Fruit fly (Drosophila melanogaster) whole organism, prepupa: ENCODE results near the gene CG15130.

Experiments used
- Blimp-1 ChIP-seq: fragments of 200-800 bp; sonication (Bioruptor generic); optimal IDR thresholded peaks from 3 replicates; lab custom pipeline; 2017; ENCODE audit warnings: missing biosample characterization, missing genetic modification characterization, mild to moderate bottlenecking, moderate library complexity, missing genetic modification reagents
- CG10631 ChIP-seq: fragments of 200-800 bp; sonication (Bioruptor generic); optimal IDR thresholded peaks from 2 replicates; lab custom pipeline; 2016; ENCODE audit warnings: missing biosample characterization, missing genetic modification characterization
- CG10669 ChIP-seq: fragments of 200-800 bp; sonication (Bioruptor generic); optimal IDR thresholded peaks from 3 replicates; lab custom pipeline; 2018; ENCODE audit warnings: missing biosample characterization, mild to moderate bottlenecking, missing genetic modification characterization, moderate library complexity
- CG11762 ChIP-seq: fragments of 200-800 bp; sonication (Bioruptor generic); optimal IDR thresholded peaks from 3 replicates; lab custom pipeline; 2016; ENCODE audit warnings: missing biosample characterization, missing genetic modification characterization; ENCODE audit not compliant: insufficient read depth
- CG15336 ChIP-seq: fragments of 200-800 bp; sonication (Bioruptor generic); IDR thresholded peaks from 2 replicates; pipeline ENCODE4 v1.3.6; 2022; ENCODE audit warnings: missing biosample characterization, missing genetic modification characterization
- CG16779 ChIP-seq: fragments of 200-800 bp; sonication (Bioruptor generic); optimal IDR thresholded peaks from 3 replicates; lab custom pipeline; 2017; ENCODE audit warnings: missing biosample characterization, mild to moderate bottlenecking, missing genetic modification characterization
- CG32006 ChIP-seq: fragments of 200-800 bp; sonication (Bioruptor generic); optimal IDR thresholded peaks from 3 replicates; lab custom pipeline; 2017; ENCODE audit warnings: missing biosample characterization, mild to moderate bottlenecking, missing genetic modification characterization
- CG6163 ChIP-seq: fragments of 200-800 bp; sonication (Bioruptor generic); IDR thresholded peaks from 3 replicates; pipeline ENCODE4 v1.3.6; 2022; ENCODE audit warnings: missing biosample characterization, missing genetic modification characterization
- CG6808 ChIP-seq: fragments of 200-800 bp; sonication (Bioruptor generic); optimal IDR thresholded peaks from 3 replicates; lab custom pipeline; 2017; ENCODE audit warnings: missing biosample characterization, missing genetic modification characterization, mild to moderate bottlenecking, moderate library complexity, missing genetic modification reagents
- CG6854 ChIP-seq: fragments of 200-800 bp; sonication (Bioruptor generic); optimal IDR thresholded peaks from 2 replicates; lab custom pipeline; 2017; ENCODE audit warnings: missing biosample characterization, mild to moderate bottlenecking, missing genetic modification characterization
- CG8119 ChIP-seq: fragments of 200-800 bp; sonication (Bioruptor generic); IDR thresholded peaks from 3 replicates; pipeline ENCODE4 v1.3.6; 2022; ENCODE audit warnings: missing biosample characterization, missing genetic modification characterization
- CG9139 ChIP-seq: fragments of 200-800 bp; sonication (Bioruptor generic); optimal IDR thresholded peaks from 3 replicates; lab custom pipeline; 2017; ENCODE audit warnings: missing biosample characterization, mild to moderate bottlenecking, missing genetic modification characterization
- Eip78C ChIP-seq: fragments of 200-800 bp; sonication (Bioruptor generic); peaks from one replicate; lab custom pipeline; 2016; ENCODE audit warnings: missing biosample characterization, missing genetic modification characterization
- Eip93F ChIP-seq: fragments of 200-800 bp; sonication (Bioruptor generic); optimal IDR thresholded peaks from 2 replicates; lab custom pipeline; 2016; ENCODE audit warnings: missing biosample characterization, mild to moderate bottlenecking, missing genetic modification characterization
- Ets96B ChIP-seq: fragments of 200-800 bp; optimal IDR thresholded peaks from 2 replicates; lab custom pipeline; 2019; ENCODE audit warnings: missing biosample characterization, mild to moderate bottlenecking, missing genetic modification characterization, moderate library complexity
- Hr38 ChIP-seq: sonication (Bioruptor generic); optimal IDR thresholded peaks from 2 replicates; lab custom pipeline; 2016; ENCODE audit warnings: missing biosample characterization, missing genetic modification characterization
- Lpt ChIP-seq: fragments of 200-800 bp; sonication (Bioruptor generic); optimal IDR thresholded peaks from 3 replicates; lab custom pipeline; 2016; ENCODE audit warnings: missing biosample characterization, missing genetic modification characterization
- Met ChIP-seq: fragments of 200-800 bp; sonication (Bioruptor generic); optimal IDR thresholded peaks from 3 replicates; lab custom pipeline; 2016; ENCODE audit warnings: missing biosample characterization, missing genetic modification characterization
- OdsH ChIP-seq: fragments of 200-800 bp; sonication (Bioruptor generic); optimal IDR thresholded peaks from 3 replicates; lab custom pipeline; 2016; ENCODE audit warnings: missing biosample characterization, missing genetic modification characterization
- Sox102F ChIP-seq: fragments of 200-800 bp; sonication (Bioruptor generic); optimal IDR thresholded peaks from 2 replicates; lab custom pipeline; 2016; ENCODE audit warnings: missing biosample characterization, mild to moderate bottlenecking, missing genetic modification characterization
- acj6 ChIP-seq: fragments of 200-800 bp; sonication (Bioruptor generic); optimal IDR thresholded peaks from 3 replicates; lab custom pipeline; 2016; ENCODE audit warnings: missing biosample characterization, missing genetic modification characterization
- cyc ChIP-seq: fragments of 200-800 bp; sonication (Bioruptor generic); optimal IDR thresholded peaks from 3 replicates; lab custom pipeline; 2016; ENCODE audit warnings: missing biosample characterization, missing genetic modification characterization
- dac ChIP-seq: fragments of 200-800 bp; sonication (Bioruptor generic); optimal IDR thresholded peaks from 2 replicates; lab custom pipeline; 2017; ENCODE audit warnings: missing biosample characterization, mild to moderate bottlenecking, missing genetic modification characterization
- fd59A ChIP-seq: fragments of 200-800 bp; sonication (Bioruptor generic); optimal IDR thresholded peaks from 2 replicates; lab custom pipeline; 2017; ENCODE audit warnings: missing biosample characterization, mild to moderate bottlenecking, missing genetic modification characterization, missing genetic modification reagents
- fd85E ChIP-seq: fragments of 200-800 bp; sonication (Bioruptor generic); optimal IDR thresholded peaks from 3 replicates; lab custom pipeline; 2016; ENCODE audit warnings: missing biosample characterization, missing genetic modification characterization
- net ChIP-seq: fragments of 200-800 bp; sonication (Bioruptor generic); optimal IDR thresholded peaks from 3 replicates; lab custom pipeline; 2016; ENCODE audit warnings: missing biosample characterization, missing genetic modification characterization
- salr ChIP-seq, 2 experiments: fragments of 200-800 bp; sonication (Bioruptor generic); optimal IDR thresholded peaks; 3 replicates each; lab custom pipeline; 2016 to 2018; ENCODE audit warnings: missing biosample characterization in 2 of 2, missing genetic modification characterization in 2 of 2, mild to moderate bottlenecking in 1 of 2
- spab ChIP-seq: fragments of 200-800 bp; sonication (Bioruptor generic); optimal IDR thresholded peaks from 2 replicates; lab custom pipeline; 2017; ENCODE audit warnings: missing biosample characterization, mild to moderate bottlenecking, missing genetic modification characterization, missing genetic modification reagents
- ss ChIP-seq, 2 experiments: fragments of 200-800 bp; sonication (Bioruptor generic); optimal IDR thresholded peaks; 2 replicates in 1 of 2; 3 replicates in 1 of 2; lab custom pipeline; 2017 to 2018; ENCODE audit warnings: mild to moderate bottlenecking in 2 of 2, missing biosample characterization in 2 of 2, missing genetic modification characterization in 2 of 2, moderate library complexity in 1 of 2

The CG15130 gene

DNA sequence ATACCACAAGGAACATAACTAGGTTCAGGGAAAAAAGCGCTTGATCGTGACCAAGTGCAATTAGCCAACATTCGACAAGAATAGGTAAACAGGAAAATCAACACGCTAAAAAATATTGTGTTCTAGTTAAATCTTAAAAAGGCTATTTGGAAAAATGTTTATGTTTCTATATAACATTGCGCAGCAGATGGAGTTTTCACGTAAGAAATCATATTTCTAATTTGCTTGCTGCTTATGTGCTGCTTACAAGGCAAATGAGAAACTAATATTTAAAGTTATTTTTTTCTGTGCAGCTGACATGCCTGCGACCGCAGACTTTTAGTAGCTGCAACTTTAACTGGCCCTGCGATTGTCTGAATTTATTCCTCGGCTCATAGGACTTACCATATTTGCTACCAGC is 43.1 kb downstream of the CG15130 start (continued):
- TF ChIP-seq ss (GFP tag; optimal IDR thresholded peaks at IDR 0.05; lab: Kevin White, UChicago), result peak; percentile 81 to 98
- TF ChIP-seq Blimp-1 (GFP tag; lab: Kevin White, UChicago), result no peak
- TF ChIP-seq OdsH, result peak; percentile 66
- no peak for TF ChIP-seq Met (GFP tag; lab: Kevin White, UChicago)
- TF ChIP-seq CG32006 (GFP tag; lab: Kevin White, UChicago), result peak; percentile 74
- TF ChIP-seq CG15336 (GFP tag; lab: Robert Waterston, UW), result peak; percentile 61; the same call in 1 of the 2 replicates
- peak; percentile 40 for TF ChIP-seq Lpt
- peak; percentile 79 for TF ChIP-seq CG10669
- no peak for TF ChIP-seq CG6854 (GFP tag; lab: Kevin White, UChicago)
- no peak for TF ChIP-seq Eip93F (GFP tag; lab: Kevin White, UChicago)
- no peak for TF ChIP-seq Hr38 (GFP tag; lab: Kevin White, UChicago)
- no peak for TF ChIP-seq Sox102F (GFP tag; lab: Kevin White, UChicago)
- TF ChIP-seq CG9139 (GFP tag; lab: Kevin White, UChicago), result peak; percentile 27
- peak; percentile 66 for TF ChIP-seq fd59A (GFP tag; lab: Kevin White, UChicago)
- no peak for TF ChIP-seq fd85E (GFP tag; lab: Kevin White, UChicago)
- TF ChIP-seq salr (GFP tag; optimal IDR thresholded peaks at IDR 0.05; lab: Kevin White, UChicago), result peak; percentile 47 to 48
- TF ChIP-seq cyc (GFP tag; lab: Kevin White, UChicago), result no peak
- TF ChIP-seq CG11762 (GFP tag; lab: Kevin White, UChicago), result peak; percentile 28
- TF ChIP-seq CG6808 (GFP tag; lab: Kevin White, UChicago), result peak; percentile 78
- TF ChIP-seq CG8119, result peak; percentile 64
- TF ChIP-seq CG16779 (tag; lab: Kevin White, UChicago), result peak; percentile 52
- TF ChIP-seq spab (GFP tag; lab: Kevin White, UChicago), result peak; percentile 72
- peak; percentile 70 for TF ChIP-seq CG10631 (GFP tag; lab: Kevin White, UChicago)
- TF ChIP-seq acj6 (GFP tag; lab: Kevin White, UChicago), result peak; percentile 56
- TF ChIP-seq Ets96B (tag; lab: Kevin White, UChicago), result peak; percentile 79
- peak; percentile 82 for TF ChIP-seq CG6163 (GFP tag; lab: Robert Waterston, UW)

DNA sequence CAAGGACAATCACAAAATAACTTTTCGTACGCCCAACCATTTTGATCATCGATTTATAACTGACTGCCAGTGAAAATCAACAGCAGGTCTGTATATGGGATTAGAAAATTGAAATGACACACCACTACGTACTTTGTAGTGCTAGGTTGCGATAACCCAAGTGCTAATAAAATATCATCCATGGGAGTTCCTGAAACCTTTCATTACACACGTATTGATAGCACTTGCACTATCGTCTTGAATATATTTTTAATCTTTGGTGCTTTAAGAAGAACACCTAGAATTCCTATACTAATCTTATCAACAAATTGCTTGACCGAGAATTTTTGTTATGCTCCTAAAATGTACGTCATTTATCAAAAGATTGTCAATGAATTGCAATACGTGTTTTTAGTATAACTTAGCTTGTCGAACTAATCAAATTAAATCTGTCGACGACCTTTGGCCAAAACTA is 50.4 kb downstream of the CG15130 start, which contains the start of gene Ugt37A1:
TSS of gene Ugt37A1 (minus strand) at position 51 of the 454 bp plus-strand sequence.
- TF ChIP-seq CG9139 (GFP tag; lab: Kevin White, UChicago) (no peak), CG6854 (GFP tag; lab: Kevin White, UChicago) (no peak), dac (GFP tag; lab: Kevin White, UChicago) (no peak), Eip78C (GFP tag; lab: Kevin White, UChicago) (no peak), net (GFP tag; lab: Kevin White, UChicago) (no peak)
